Worm (Caenorhabditis elegans): ENCODE results near the gene ZK856.19.
A peak's percentile ranks its signal among the peaks of the same experiment; 100 is the strongest.

ZK856.19 gene

ce11 chrV:10221317-10221716, 16.6 kb upstream of the ZK856.19 start, which contains the start of the genes fipr-5 and fipr-9:
Gene fipr-5 (minus strand): TSS chrV:10221417.
Gene fipr-9 (plus strand): TSS chrV:10221662.
- no peak for TF ChIP-seq C06A6.2 (GFP tag; conservative IDR thresholded peaks at IDR 0.05)
- no peak for TF ChIP-seq ztf-22 (GFP tag; optimal IDR thresholded peaks at IDR 0.05)
- TF ChIP-seq egl-44 (GFP tag; IDR thresholded peaks at IDR 0.05): no peak
- TF ChIP-seq B0261.1 (tag; optimal IDR thresholded peaks at IDR 0.05): no peak
- TF ChIP-seq hrde-1 (tag; optimal IDR thresholded peaks at IDR 0.05; ENCODE audit: borderline replicate concordance): no peak
- TF ChIP-seq somi-1 (GFP tag; optimal IDR thresholded peaks at IDR 0.05): no peak
- no peak for TF ChIP-seq efl-1 (GFP tag; optimal IDR thresholded peaks at IDR 0.05)
- no peak for TF ChIP-seq hlh-26 (GFP tag; conservative IDR thresholded peaks at IDR 0.05)
- TF ChIP-seq T26A5.8 (tag; optimal IDR thresholded peaks at IDR 0.05): no peak
- TF ChIP-seq nhr-120 (GFP tag; IDR thresholded peaks at IDR 0.05): no peak
- TF ChIP-seq nhr-179 (tag; optimal IDR thresholded peaks at IDR 0.05): no peak
- TF ChIP-seq xnd-1 (tag; optimal IDR thresholded peaks at IDR 0.05): no peak
- no peak for TF ChIP-seq ets-4 (GFP tag; optimal IDR thresholded peaks at IDR 0.05)
- no peak for TF ChIP-seq ccch-3 (GFP tag; optimal IDR thresholded peaks at IDR 0.05)
- TF ChIP-seq ZK185.1 (tag; optimal IDR thresholded peaks at IDR 0.05; ENCODE audit: poor library complexity, severe bottlenecking): no peak

- TF ChIP-seq F23B12.7 (tag; optimal IDR thresholded peaks at IDR 0.05; ENCODE audit: insufficient read depth) (no peak), lsl-1 (GFP tag; optimal IDR thresholded peaks at IDR 0.05) (no peak), snpc-4 (GFP tag; optimal IDR thresholded peaks at IDR 0.05) (no peak), snpc-4 (tag; optimal IDR thresholded peaks at IDR 0.05) (no peak), ztf-3 (GFP tag; optimal IDR thresholded peaks at IDR 0.05) (no peak), rec-8 (tag; optimal IDR thresholded peaks at IDR 0.05) (no peak), ztf-28 (GFP tag; IDR thresholded peaks at IDR 0.05) (no peak)
These were observed 15.9 kb upstream of the ZK856.19 start, which contains the start of gene C12D8.13 for ce11 chrV:10220605-10221004. Gene C12D8.13 (minus strand): TSS chrV:10220705.

- no peak for TF ChIP-seq attf-3 (GFP tag; conservative IDR thresholded peaks at IDR 0.05)
- TF ChIP-seq ceh-58 (GFP tag; IDR thresholded peaks at IDR 0.05): no peak
- TF ChIP-seq ceh-40 (GFP tag; IDR thresholded peaks at IDR 0.05): no peak
- TF ChIP-seq pbrm-1 (GFP tag; IDR thresholded peaks at IDR 0.05): no peak
- TF ChIP-seq repo-1 (tag; optimal IDR thresholded peaks at IDR 0.05): no peak
- TF ChIP-seq gei-17 (GFP tag; optimal IDR thresholded peaks at IDR 0.05): no peak
- no peak for TF ChIP-seq hlh-12 (tag; optimal IDR thresholded peaks at IDR 0.05)
- TF ChIP-seq attf-6 (GFP tag; IDR thresholded peaks at IDR 0.05): no peak
- no peak for TF ChIP-seq ztf-25 (GFP tag; IDR thresholded peaks at IDR 0.05)
- no peak for TF ChIP-seq ztf-6 (GFP tag; IDR thresholded peaks at IDR 0.05)
- no peak for TF ChIP-seq rpc-1 (optimal IDR thresholded peaks at IDR 0.05)
- TF ChIP-seq rpc-1 (tag; optimal IDR thresholded peaks at IDR 0.05): no peak
- no peak for TF ChIP-seq dpl-1 (GFP tag; optimal IDR thresholded peaks at IDR 0.05)
- TF ChIP-seq ZK185.1 (tag; optimal IDR thresholded peaks at IDR 0.05; ENCODE audit: poor library complexity, severe bottlenecking): no peak
These were observed 12.0 kb upstream of the ZK856.19 start, which contains the start of gene ZK856.14 for ce11 chrV:10216724-10217123. Gene ZK856.14 (plus strand): TSS chrV:10217024.

- TF ChIP-seq lsl-1 (GFP tag; optimal IDR thresholded peaks at IDR 0.05) (peak; percentile 34), dox-1 (GFP tag; IDR thresholded peaks at IDR 0.05) (no peak)
These were observed 7.9 kb upstream of the ZK856.19 start, which contains the start of gene hpo-40 for ce11 chrV:10212627-10213026. Gene hpo-40 (plus strand): TSS chrV:10212927.

All from whole organism, young adult.